Fruit fly (Drosophila melanogaster): ENCODE data around the gene sina.

Gene sina

DNA sequence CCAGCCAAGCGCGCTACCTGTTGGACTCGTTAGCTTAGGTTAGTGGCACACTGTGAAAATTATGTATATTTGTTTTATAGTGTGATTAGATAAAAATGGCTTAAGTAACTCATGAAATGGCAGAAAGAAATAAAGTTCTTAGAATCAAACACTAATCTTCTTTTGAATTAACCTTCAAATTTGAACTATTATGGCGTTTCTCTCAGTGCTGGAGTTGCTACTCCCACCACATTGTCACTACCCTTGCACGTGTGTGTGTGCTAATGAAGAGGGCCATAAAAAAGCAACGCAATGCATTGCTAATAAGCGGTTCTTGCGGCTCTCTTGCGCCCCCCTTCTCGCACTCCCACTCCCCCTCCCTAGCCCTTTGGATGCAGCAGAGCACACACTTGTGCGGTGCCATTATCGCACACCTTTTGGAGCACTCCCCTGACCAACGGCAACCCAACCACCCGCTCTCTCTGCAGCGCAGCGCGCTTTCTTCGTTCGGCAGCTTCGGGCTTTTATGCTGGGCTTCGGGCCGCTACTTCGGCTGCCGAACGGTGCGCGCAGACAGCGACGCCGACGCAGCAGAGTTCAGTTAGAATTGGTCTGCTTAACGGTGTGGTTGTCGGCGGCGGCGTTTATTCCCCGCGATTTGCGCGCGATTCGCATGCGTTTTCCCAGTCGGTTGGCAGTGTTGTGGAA lies 37.2 kb downstream of the sina start (continued):
- TF ChIP-seq pan (optimal IDR thresholded peaks at IDR 0.05) = no peak
- peak in 1 of 2 experiments; percentile 93 for TF ChIP-seq pan (GFP tag; optimal IDR thresholded peaks at IDR 0.05 in 1 of 2, IDR thresholded peaks at IDR 0.05 in 1 of 2)
- no peak for TF ChIP-seq z (GFP tag; IDR thresholded peaks at IDR 0.05)
- TF ChIP-seq wdn (GFP tag; IDR thresholded peaks at IDR 0.05) = peak; percentile 75
- TF ChIP-seq exex (tag; optimal IDR thresholded peaks at IDR 0.05) = peak; percentile 53
- no peak for TF ChIP-seq ash1 (GFP tag; optimal IDR thresholded peaks at IDR 0.05)
- peak; percentile 95 for TF ChIP-seq CG10366 (GFP tag; IDR thresholded peaks at IDR 0.05)
- TF ChIP-seq wor (GFP tag; IDR thresholded peaks at IDR 0.05) = peak; percentile 94
- peak; percentile 93 for TF ChIP-seq az2 (GFP tag; optimal IDR thresholded peaks at IDR 0.05)
- TF ChIP-seq zfh2 (GFP tag; optimal IDR thresholded peaks at IDR 0.05) = peak; percentile 35
- TF ChIP-seq luna (GFP tag; optimal IDR thresholded peaks at IDR 0.05) = peak; percentile 47
- TF ChIP-seq Kr (GFP tag; optimal IDR thresholded peaks at IDR 0.05) = no peak
- peak; percentile 79 for TF ChIP-seq CG7786 (GFP tag; optimal IDR thresholded peaks at IDR 0.05)
- peak in 1 of 2 experiments; percentile 96 for TF ChIP-seq eve (GFP tag; optimal IDR thresholded peaks at IDR 0.05)
- TF ChIP-seq kah (GFP tag; optimal IDR thresholded peaks at IDR 0.05) = peak; percentile 74
- TF ChIP-seq sens (GFP tag) = peak; percentile 99
- TF ChIP-seq CG12071 (GFP tag; optimal IDR thresholded peaks at IDR 0.05) = peak; percentile 78
- TF ChIP-seq scrt (GFP tag; optimal IDR thresholded peaks at IDR 0.05) = peak; percentile 76
- TF ChIP-seq dan (GFP tag; IDR thresholded peaks at IDR 0.05) = peak; percentile 52; the same call in 1 of the 2 replicates
- TF ChIP-seq CG13287 (GFP tag; IDR thresholded peaks at IDR 0.05; ENCODE audit: partially characterized antibody) = peak; percentile 53; the same call in 1 of the 2 replicates
- TF ChIP-seq CG1647 (GFP tag; optimal IDR thresholded peaks at IDR 0.05) = peak; percentile 80
- TF ChIP-seq zen (tag; optimal IDR thresholded peaks at IDR 0.05) = peak; percentile 82
- peak; percentile 82 for TF ChIP-seq Chrac-16 (GFP tag; optimal IDR thresholded peaks at IDR 0.05)
- TF ChIP-seq NC2α (GFP tag; optimal IDR thresholded peaks at IDR 0.05) = peak; percentile 74
- TF ChIP-seq Elba2 (GFP tag; optimal IDR thresholded peaks at IDR 0.05) = peak; percentile 36
- TF ChIP-seq CG3726 (GFP tag; IDR thresholded peaks at IDR 0.05) = peak; percentile 86
- TF ChIP-seq E2f2 (GFP tag; IDR thresholded peaks at IDR 0.05) = peak; percentile 74; the same call in 1 of the 2 replicates
- peak; percentile 70; the same call in 1 of the 2 replicates for TF ChIP-seq CkIIα-i1 (GFP tag; IDR thresholded peaks at IDR 0.05)
- peak; percentile 88 for TF ChIP-seq Antp (GFP tag; optimal IDR thresholded peaks at IDR 0.05)
- TF ChIP-seq ken (GFP tag; IDR thresholded peaks at IDR 0.05) = peak; percentile 93
- peak; percentile 79 for TF ChIP-seq CG33213 (GFP tag; optimal IDR thresholded peaks at IDR 0.05)
- TF ChIP-seq CG31365 (tag; optimal IDR thresholded peaks at IDR 0.05) = peak; percentile 58
- TF ChIP-seq gcm2 (GFP tag; optimal IDR thresholded peaks at IDR 0.05) = peak; percentile 77
- peak; percentile 82 for TF ChIP-seq Lhr (GFP tag; optimal IDR thresholded peaks at IDR 0.05)
- peak; percentile 98 for TF ChIP-seq ci (GFP tag; IDR thresholded peaks at IDR 0.05)
- TF ChIP-seq Sry-β (GFP tag; optimal IDR thresholded peaks at IDR 0.05) = peak; percentile 57
- TF ChIP-seq ATbp (GFP tag; optimal IDR thresholded peaks at IDR 0.05) = peak; percentile 96
- TF ChIP-seq CG30020 (tag; optimal IDR thresholded peaks at IDR 0.05) = peak; percentile 49
- peak; percentile 43; the same call in 1 of the 2 replicates for TF ChIP-seq bbx (GFP tag; IDR thresholded peaks at IDR 0.05; ENCODE audit: partially characterized antibody)
- peak; percentile 37 for TF ChIP-seq vfl (GFP tag; optimal IDR thresholded peaks at IDR 0.05)
- no peak for TF ChIP-seq fru (optimal IDR thresholded peaks at IDR 0.05)
- peak; percentile 52 for TF ChIP-seq CG15696 (tag; optimal IDR thresholded peaks at IDR 0.05)
- peak; percentile 71 for TF ChIP-seq CG12299 (tag; optimal IDR thresholded peaks at IDR 0.05)
- TF ChIP-seq Optix (GFP tag; IDR thresholded peaks at IDR 0.05) = peak; percentile 89
- peak; percentile 65 for TF ChIP-seq CG9215 (GFP tag; IDR thresholded peaks at IDR 0.05)
- TF ChIP-seq cato (GFP tag; optimal IDR thresholded peaks at IDR 0.05; ENCODE audit: borderline replicate concordance) = peak; percentile 83
- TF ChIP-seq vnd (GFP tag; IDR thresholded peaks at IDR 0.05; ENCODE audit: partially characterized antibody) = 0 out of 3 replicates have a peak, but pooled peaks have one; percentile 25
- peak; percentile 84 for TF ChIP-seq dm (GFP tag; optimal IDR thresholded peaks at IDR 0.05)
- TF ChIP-seq abd-A (tag; optimal IDR thresholded peaks at IDR 0.05) = peak; percentile 53
- TF ChIP-seq odd (GFP tag; optimal IDR thresholded peaks at IDR 0.05) = peak; percentile 79
